Fruit fly (Drosophila melanogaster): ENCODE results near the gene Polr2L.

The Polr2L gene

DNA sequence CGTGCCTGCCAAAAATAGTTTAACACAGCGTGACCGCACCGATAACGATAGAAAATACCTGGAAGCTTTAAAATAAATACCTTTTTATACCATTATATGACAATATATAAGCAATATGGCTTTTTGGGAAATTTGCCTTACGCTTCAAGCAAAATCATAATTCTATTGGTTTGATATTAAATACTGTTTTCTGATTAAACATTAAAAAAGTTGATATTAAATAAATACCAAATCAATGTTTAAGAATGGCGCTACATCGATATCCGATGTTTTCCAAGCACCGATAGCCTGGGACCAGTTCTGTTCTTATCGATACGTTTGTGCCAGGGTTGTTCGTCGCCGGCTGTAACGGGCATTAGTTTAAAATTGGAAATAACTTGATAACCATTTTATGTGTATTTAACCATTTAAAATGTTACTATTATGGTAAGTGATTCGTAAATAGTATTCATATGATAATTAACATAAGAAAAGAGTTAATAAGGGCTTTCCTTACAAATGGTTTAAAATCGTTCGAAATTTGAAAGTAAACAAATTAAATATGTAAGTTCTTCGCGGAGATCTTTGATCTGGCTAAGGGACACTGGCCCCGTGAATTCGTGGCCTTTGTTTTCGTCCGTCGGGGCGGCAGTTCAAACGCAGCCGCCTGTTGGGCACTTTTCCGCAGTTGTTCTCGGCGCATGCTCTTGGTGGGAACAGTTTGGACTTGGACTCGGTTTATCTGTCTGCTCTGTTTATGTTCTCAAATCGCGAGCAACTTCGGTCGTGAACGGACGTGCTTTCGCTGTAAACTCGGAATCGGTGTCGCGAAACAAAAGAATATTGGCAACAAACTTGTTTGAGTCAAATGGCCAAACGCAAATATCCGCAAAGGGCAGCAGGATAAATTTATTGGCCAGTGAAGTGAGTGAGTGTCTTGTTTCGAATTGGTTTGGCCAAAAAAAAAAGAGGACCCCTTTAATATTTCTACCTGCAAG is 2.3 kb downstream of the Polr2L start, which contains the start of the genes CG13630 and tok (continued):
- TF ChIP-seq CG6254 (GFP tag; optimal IDR thresholded peaks at IDR 0.05) (no peak), CG2199 (GFP tag; IDR thresholded peaks at IDR 0.05) (no peak), CG3847 (GFP tag; IDR thresholded peaks at IDR 0.05) (no peak), ken (GFP tag; IDR thresholded peaks at IDR 0.05) (no peak), bcd (GFP tag; optimal IDR thresholded peaks at IDR 0.05) (no peak), fd96Cb (tag; optimal IDR thresholded peaks at IDR 0.05) (no peak), Dip3 (GFP tag; optimal IDR thresholded peaks at IDR 0.05) (no peak), nmo (GFP tag; optimal IDR thresholded peaks at IDR 0.05) (peak; percentile 28), dm (GFP tag; optimal IDR thresholded peaks at IDR 0.05) (no peak), CG16813 (GFP tag; IDR thresholded peaks at IDR 0.05; ENCODE audit: partially characterized antibody) (peak; percentile 79), CG18476 (GFP tag; optimal IDR thresholded peaks at IDR 0.05) (no peak), p53 (GFP tag; optimal IDR thresholded peaks at IDR 0.05) (peak; percentile 49), Bgb (GFP tag; IDR thresholded peaks at IDR 0.05; ENCODE audit: partially characterized antibody) (peak; percentile 83), CG10267 (tag; optimal IDR thresholded peaks at IDR 0.05) (peak; percentile 10), Myb (GFP tag; optimal IDR thresholded peaks at IDR 0.05) (peak; percentile 97), Nf-YA (GFP tag; IDR thresholded peaks at IDR 0.05) (no peak), Deaf1 (tag; optimal IDR thresholded peaks at IDR 0.05) (peak; percentile 84), Jarid2 (GFP tag; optimal IDR thresholded peaks at IDR 0.05) (peak; percentile 56), nerfin-2 (GFP tag; IDR thresholded peaks at IDR 0.05; ENCODE audit: partially characterized antibody) (peak; percentile 46; the same call in 1 of the 2 replicates), zf30C (GFP tag; optimal IDR thresholded peaks at IDR 0.05) (no peak), B-H2 (GFP tag; optimal IDR thresholded peaks at IDR 0.05) (no peak), Camta (GFP tag; optimal IDR thresholded peaks at IDR 0.05) (no peak), Dp (GFP tag; optimal IDR thresholded peaks at IDR 0.05) (peak; percentile 85), unc-4 (GFP tag; IDR thresholded peaks at IDR 0.05; ENCODE audit: partially characterized antibody) (peak; percentile 73), PHDP (tag; optimal IDR thresholded peaks at IDR 0.05) (no peak), CG15514 (GFP tag; optimal IDR thresholded peaks at IDR 0.05) (peak; percentile 45), CG1024 (GFP tag; IDR thresholded peaks at IDR 0.05) (no peak), CG30403 (GFP tag; optimal IDR thresholded peaks at IDR 0.05) (no peak), pan (optimal IDR thresholded peaks at IDR 0.05) (no peak), pan (GFP tag; optimal IDR thresholded peaks at IDR 0.05 in 1 of 2, IDR thresholded peaks at IDR 0.05 in 1 of 2) (no peak), CG1602 (GFP tag; optimal IDR thresholded peaks at IDR 0.05) (no peak), Ssrp (tag; optimal IDR thresholded peaks at IDR 0.05) (no peak), Opbp (GFP tag; IDR thresholded peaks at IDR 0.05; ENCODE audit: partially characterized antibody) (peak; percentile 80), gce (GFP tag; IDR thresholded peaks at IDR 0.05) (no peak), ham (GFP tag; IDR thresholded peaks at IDR 0.05) (no peak), HLH3B (GFP tag; IDR thresholded peaks at IDR 0.05) (no peak), CG5245 (GFP tag; optimal IDR thresholded peaks at IDR 0.05) (no peak), CG17359 (tag; optimal IDR thresholded peaks at IDR 0.05) (no peak), Scr (GFP tag; IDR thresholded peaks at IDR 0.05; ENCODE audit: partially characterized antibody) (peak; percentile 78), E2f1 (GFP tag; IDR thresholded peaks at IDR 0.05) (no peak), dysf (GFP tag; IDR thresholded peaks at IDR 0.05) (no peak), Fer1 (GFP tag; optimal IDR thresholded peaks at IDR 0.05) (no peak), HmgD (GFP tag; optimal IDR thresholded peaks at IDR 0.05) (no peak), CG9797 (GFP tag; optimal IDR thresholded peaks at IDR 0.05) (peak; percentile 49), CG15011 (GFP tag; optimal IDR thresholded peaks at IDR 0.05) (no peak), Ets97D (GFP tag; optimal IDR thresholded peaks at IDR 0.05) (peak; percentile 21), CG2116 (GFP tag; optimal IDR thresholded peaks at IDR 0.05) (peak; percentile 85), Stat92E (GFP tag; optimal IDR thresholded peaks at IDR 0.05) (no peak)

Data from whole organism, embryonic.